Fruit fly (Drosophila melanogaster) whole organism, embryonic: ENCODE results near the gene CG8851.

Experiments used
- Bteb2 ChIP-seq: fragments of 200-800 bp; sonication (Bioruptor generic); optimal IDR thresholded peaks from 2 replicates; lab custom pipeline; 2016; ENCODE audit warnings: missing biosample characterization, missing genetic modification characterization
- CG10366 ChIP-seq: fragments of 200-800 bp; sonication (Bioruptor generic); IDR thresholded peaks from 2 replicates; pipeline ENCODE4 v1.3.6; 2022; ENCODE audit warnings: missing biosample characterization, missing genetic modification characterization
- CG11695 ChIP-seq: fragments of 200-800 bp; sonication (Bioruptor generic); IDR thresholded peaks from 3 replicates; pipeline ENCODE4 v1.3.6; 2022; ENCODE audit warnings: missing biosample characterization, missing genetic modification characterization
- CG13424 ChIP-seq: fragments of 200-800 bp; sonication (Bioruptor generic); optimal IDR thresholded peaks from 2 replicates; lab custom pipeline; 2019; ENCODE audit warnings: missing biosample characterization, mild to moderate bottlenecking, missing genetic modification characterization, moderate library complexity
- CG15479 ChIP-seq: fragments of 200-800 bp; sonication (Bioruptor generic); optimal IDR thresholded peaks from 3 replicates; lab custom pipeline; 2019; ENCODE audit warnings: missing biosample characterization, mild to moderate bottlenecking, missing genetic modification characterization, moderate library complexity
- CG18599 ChIP-seq: fragments of 200-800 bp; sonication (Bioruptor generic); optimal IDR thresholded peaks from 3 replicates; lab custom pipeline; 2017; ENCODE audit warnings: missing biosample characterization, missing genetic modification characterization, mild to moderate bottlenecking, moderate library complexity, missing genetic modification reagents
- CG2202 ChIP-seq: fragments of 200-800 bp; sonication (Bioruptor generic); optimal IDR thresholded peaks from 2 replicates; lab custom pipeline; 2018; ENCODE audit warnings: missing biosample characterization, mild to moderate bottlenecking, missing genetic modification characterization
- CG2678 ChIP-seq: fragments of 200-800 bp; sonication (Bioruptor generic); optimal IDR thresholded peaks from 3 replicates; lab custom pipeline; 2019; ENCODE audit warnings: missing biosample characterization, mild to moderate bottlenecking, missing genetic modification characterization, moderate library complexity
- CG3281 ChIP-seq: fragments of 200-800 bp; sonication (Bioruptor generic); optimal IDR thresholded peaks from 3 replicates; lab custom pipeline; 2017; ENCODE audit warnings: missing biosample characterization, mild to moderate bottlenecking, missing genetic modification characterization
- CG3726 ChIP-seq: fragments of 200-800 bp; sonication (Bioruptor generic); IDR thresholded peaks from 3 replicates; pipeline ENCODE4, ENCODE4 v1.3.6; 2022; ENCODE audit warnings: missing biosample characterization, missing genetic modification characterization
- CG5180 ChIP-seq: fragments of 200-800 bp; sonication (Bioruptor generic); optimal IDR thresholded peaks from 3 replicates; lab custom pipeline; 2017; ENCODE audit warnings: missing biosample characterization, missing genetic modification characterization, mild to moderate bottlenecking, moderate library complexity, missing genetic modification reagents
- CG6272 ChIP-seq: fragments of 200-800 bp; sonication (Bioruptor generic); IDR thresholded peaks from 2 replicates; pipeline ENCODE4 v1.3.6; 2022; ENCODE audit warnings: missing biosample characterization, missing genetic modification characterization
- CG6683 ChIP-seq: fragments of 200-800 bp; sonication (Bioruptor generic); optimal IDR thresholded peaks from 2 replicates; lab custom pipeline; 2017; ENCODE audit warnings: missing biosample characterization, mild to moderate bottlenecking, missing genetic modification characterization, missing genetic modification reagents
- CG7786 ChIP-seq: fragments of 200-800 bp; sonication (Bioruptor generic); optimal IDR thresholded peaks from 2 replicates; lab custom pipeline; 2016; ENCODE audit warnings: missing biosample characterization, missing genetic modification characterization
- CkIIα-i1 ChIP-seq: fragments of 200-800 bp; sonication (Bioruptor generic); IDR thresholded peaks from 2 replicates; pipeline ENCODE4 v1.3.6; 2022; ENCODE audit warnings: missing biosample characterization, missing genetic modification characterization
- D19B ChIP-seq: fragments of 200-800 bp; sonication (Bioruptor generic); optimal IDR thresholded peaks from 2 replicates; lab custom pipeline; 2017; ENCODE audit warnings: missing biosample characterization, mild to moderate bottlenecking, missing genetic modification characterization
- Dad ChIP-seq: fragments of 200-800 bp; sonication (Bioruptor generic); optimal IDR thresholded peaks from 3 replicates; lab custom pipeline; 2016; ENCODE audit warnings: missing biosample characterization, missing genetic modification characterization
- Dek ChIP-seq: fragments of 200-800 bp; sonication (Bioruptor generic); optimal IDR thresholded peaks from 3 replicates; lab custom pipeline; 2019; ENCODE audit warnings: missing biosample characterization, mild to moderate bottlenecking, missing genetic modification characterization, moderate library complexity
- Jarid2 ChIP-seq: fragments of 200-800 bp; sonication (Bioruptor generic); optimal IDR thresholded peaks from 3 replicates; lab custom pipeline; 2017; ENCODE audit warnings: mild to moderate bottlenecking, missing biosample characterization, missing genetic modification reagents, missing genetic modification characterization
- Lhr ChIP-seq: fragments of 200-800 bp; sonication (Bioruptor generic); optimal IDR thresholded peaks from 3 replicates; lab custom pipeline; 2017; ENCODE audit warnings: mild to moderate bottlenecking, missing biosample characterization, missing genetic modification reagents, missing genetic modification characterization
- Mrtf ChIP-seq: fragments of 200-800 bp; sonication (Bioruptor generic); IDR thresholded peaks from 3 replicates; pipeline ENCODE4 v1.3.6; 2022; ENCODE audit warnings: missing biosample characterization, missing genetic modification characterization
- NFAT ChIP-seq: fragments of 200-800 bp; sonication (Bioruptor generic); IDR thresholded peaks from 2 replicates; pipeline ENCODE4 v1.3.6; 2022; ENCODE audit warnings: missing biosample characterization, missing genetic modification characterization
- Oli ChIP-seq: fragments of 200-800 bp; sonication (Bioruptor generic); optimal IDR thresholded peaks from 2 replicates; lab custom pipeline; 2018; ENCODE audit warnings: missing biosample characterization, mild to moderate bottlenecking, missing genetic modification characterization, moderate library complexity
- Optix ChIP-seq: fragments of 200-800 bp; sonication (Bioruptor generic); IDR thresholded peaks from 3 replicates; pipeline ENCODE4 v1.3.6; 2022; ENCODE audit warnings: missing biosample characterization, missing genetic modification characterization
- Ravus ChIP-seq: fragments of 200-800 bp; sonication (Bioruptor generic); IDR thresholded peaks from 2 replicates; pipeline ENCODE4 v1.3.6; 2022; ENCODE audit warnings: missing biosample characterization, missing genetic modification characterization
- Stat92E ChIP-seq, 3 experiments: fragments of >200 bp in 2 of 3; fragments of 200-800 bp in 1 of 3; sonication (Bioruptor generic) in 1 of 3; optimal IDR thresholded peaks; 2 replicates each; lab custom pipeline; 2017 to 2019; ENCODE audit warnings: missing biosample characterization in 3 of 3, missing genetic modification characterization in 3 of 3, mild to moderate bottlenecking in 1 of 3, moderate library complexity in 1 of 3
- Trl ChIP-seq, 3 experiments: fragments of >200 bp in 2 of 3; fragments of 200-800 bp in 1 of 3; sonication (Bioruptor generic) in 1 of 3; optimal IDR thresholded peaks; 2 replicates in 1 of 3; 3 replicates in 2 of 3; lab custom pipeline; 2016 to 2017; ENCODE audit warnings: missing biosample characterization in 1 of 3, missing genetic modification characterization in 1 of 3
- YL-1 ChIP-seq: fragments of 200-800 bp; sonication (Bioruptor generic); optimal IDR thresholded peaks from 3 replicates; lab custom pipeline; 2017; ENCODE audit warnings: missing biosample characterization, mild to moderate bottlenecking, missing genetic modification characterization
- ac ChIP-seq: fragments of 200-800 bp; sonication (Bioruptor generic); optimal IDR thresholded peaks from 3 replicates; lab custom pipeline; 2017; ENCODE audit warnings: missing biosample characterization, mild to moderate bottlenecking, missing genetic modification characterization
- bsh ChIP-seq, 2 experiments: fragments of 200-800 bp; sonication (Bioruptor generic); optimal IDR thresholded peaks; 2 replicates each; lab custom pipeline; 2017 to 2018; ENCODE audit warnings: mild to moderate bottlenecking in 2 of 2, missing biosample characterization in 2 of 2, missing genetic modification characterization in 2 of 2, moderate library complexity in 1 of 2
- caup ChIP-seq: fragments of 200-800 bp; sonication (Bioruptor generic); optimal IDR thresholded peaks from 3 replicates; lab custom pipeline; 2017; ENCODE audit warnings: missing biosample characterization, mild to moderate bottlenecking, missing genetic modification characterization, moderate library complexity; ENCODE audit not compliant: severe bottlenecking
- crol ChIP-seq: fragments of 200-800 bp; sonication (Bioruptor generic); IDR thresholded peaks from 2 replicates; pipeline ENCODE4 v1.3.6; 2022; ENCODE audit warnings: missing biosample characterization, missing genetic modification characterization
- dati ChIP-seq: fragments of 200-800 bp; sonication (Bioruptor generic); IDR thresholded peaks from 2 replicates; pipeline ENCODE4 v1.3.6; 2022; ENCODE audit warnings: missing biosample characterization, missing genetic modification characterization
- dysf ChIP-seq: fragments of 200-800 bp; sonication (Bioruptor generic); IDR thresholded peaks from 3 replicates; pipeline ENCODE4 v1.3.6; 2022; ENCODE audit warnings: missing biosample characterization, missing genetic modification characterization
- emc ChIP-seq: fragments of 200-800 bp; sonication (Bioruptor generic); optimal IDR thresholded peaks from 2 replicates; lab custom pipeline; 2016; ENCODE audit warnings: missing biosample characterization, missing genetic modification characterization
- hbn ChIP-seq: fragments of 200-800 bp; sonication (Bioruptor generic); IDR thresholded peaks from 2 replicates; pipeline ENCODE4 v1.3.6; 2022; ENCODE audit warnings: missing biosample characterization, missing genetic modification characterization; ENCODE audit not compliant: partially characterized antibody
- hkb ChIP-seq, 2 experiments: fragments of 200-800 bp in 1 of 2; fragments of >200 bp in 1 of 2; sonication (Bioruptor generic) in 1 of 2; IDR thresholded peaks in 1 of 2; optimal IDR thresholded peaks in 1 of 2; 2 replicates each; pipeline versions ENCODE4 v1.3.6 to Lab custom; 2017 to 2022; ENCODE audit warnings: missing biosample characterization in 1 of 2, missing genetic modification characterization in 1 of 2
- ind ChIP-seq: fragments of 200-800 bp; sonication (Bioruptor generic); optimal IDR thresholded peaks from 3 replicates; lab custom pipeline; 2016; ENCODE audit warnings: missing biosample characterization, missing genetic modification characterization
- jigr1 ChIP-seq: fragments of 200-800 bp; sonication (Bioruptor generic); IDR thresholded peaks from 3 replicates; pipeline ENCODE4 v1.3.6; 2022; ENCODE audit warnings: missing biosample characterization, missing genetic modification characterization
- mirr ChIP-seq: fragments of 200-800 bp; sonication (Bioruptor generic); optimal IDR thresholded peaks from 3 replicates; lab custom pipeline; 2018; ENCODE audit warnings: missing biosample characterization, mild to moderate bottlenecking, missing genetic modification characterization
- oc ChIP-seq: fragments of 200-800 bp; sonication (Bioruptor generic); optimal IDR thresholded peaks from 2 replicates; lab custom pipeline; 2018; ENCODE audit warnings: missing biosample characterization, mild to moderate bottlenecking, missing genetic modification characterization, moderate library complexity
- psq ChIP-seq: fragments of 200-800 bp; sonication (Bioruptor generic); optimal IDR thresholded peaks from 2 replicates; lab custom pipeline; 2017; ENCODE audit warnings: missing biosample characterization, missing genetic modification characterization
- ssp ChIP-seq: fragments of 200-800 bp; sonication (Bioruptor generic); IDR thresholded peaks from 2 replicates; pipeline ENCODE4 v1.3.6; 2022; ENCODE audit warnings: missing biosample characterization, missing genetic modification characterization
- sug ChIP-seq: fragments of 200-800 bp; optimal IDR thresholded peaks from 2 replicates; lab custom pipeline; 2019; ENCODE audit warnings: missing biosample characterization, mild to moderate bottlenecking, missing genetic modification characterization, moderate library complexity
- tap ChIP-seq: fragments of 200-800 bp; optimal IDR thresholded peaks from 3 replicates; lab custom pipeline; 2019; ENCODE audit warnings: missing biosample characterization, mild to moderate bottlenecking, missing genetic modification characterization, moderate library complexity
- twi ChIP-seq: fragments of 200-800 bp; optimal IDR thresholded peaks from 2 replicates; lab custom pipeline; 2019; ENCODE audit warnings: missing biosample characterization, mild to moderate bottlenecking, missing genetic modification characterization, moderate library complexity
- vfl ChIP-seq: fragments of 200-800 bp; sonication (Bioruptor generic); optimal IDR thresholded peaks from 2 replicates; lab custom pipeline; 2016; ENCODE audit warnings: missing biosample characterization, missing genetic modification characterization
- vnd ChIP-seq: fragments of 200-800 bp; sonication (Bioruptor generic); IDR thresholded peaks from 3 replicates; pipeline ENCODE4 v1.3.6; 2022; ENCODE audit warnings: missing biosample characterization, missing genetic modification characterization; ENCODE audit not compliant: partially characterized antibody

CG8851 gene

DNA sequence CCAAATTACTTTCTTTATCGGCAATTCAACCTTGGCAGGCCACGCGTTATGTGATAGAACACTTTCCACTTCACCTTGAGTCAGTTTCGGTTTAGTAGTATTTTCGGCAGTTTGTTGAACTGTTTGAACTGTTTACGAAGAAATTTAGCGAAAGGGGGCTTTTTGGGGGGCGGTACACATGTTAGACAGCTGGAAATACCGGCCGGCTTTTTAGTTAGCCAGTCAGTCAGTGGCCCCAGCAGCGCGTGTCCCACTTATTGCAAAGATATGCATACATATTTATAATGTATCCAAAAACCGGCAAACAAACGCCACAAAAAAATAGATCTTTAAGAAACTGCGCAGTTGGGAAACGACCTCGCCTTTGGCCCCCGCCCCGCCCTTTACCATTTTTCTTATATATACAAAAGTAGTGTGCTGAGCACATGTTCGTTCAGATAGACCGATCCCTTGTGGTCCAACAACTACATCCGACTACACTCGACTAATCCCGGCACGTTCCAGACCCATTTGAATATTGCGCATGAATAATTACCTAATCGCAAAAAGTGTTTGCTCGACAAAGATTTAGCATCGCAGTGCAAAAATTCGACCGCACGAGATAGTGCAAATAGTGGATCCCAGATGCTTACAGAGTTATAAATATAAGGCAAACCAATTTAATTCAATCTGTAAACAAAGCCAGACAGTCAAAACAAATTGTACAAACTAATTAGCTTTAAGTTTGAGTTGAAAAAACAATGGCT, 39.6 kb upstream of the CG8851 start (continued):
- TF ChIP-seq Optix (GFP tag; lab: Robert Waterston, UW) (no peak), psq (GFP tag; lab: Kevin White, UChicago) (no peak), CG6683 (GFP tag; lab: Kevin White, UChicago) (no peak), YL-1 (no peak), vnd (no peak), Dad (GFP tag; lab: Kevin White, UChicago) (no peak), Trl (optimal IDR thresholded peaks at IDR 0.05; lab: Kevin White, UChicago) (no peak), Trl (GFP tag; optimal IDR thresholded peaks at IDR 0.05; lab: Kevin White, UChicago) (no peak), CG18599 (GFP tag; lab: Kevin White, UChicago) (peak; percentile 27), bsh (GFP tag; optimal IDR thresholded peaks at IDR 0.05; lab: Kevin White, UChicago) (no peak), CG15479 (no peak), Dek (no peak), CG2202 (tag; lab: Kevin White, UChicago) (no peak), CG6272 (GFP tag; lab: Robert Waterston, UW) (no peak), mirr (GFP tag; lab: Kevin White, UChicago) (peak; percentile 18), tap (no peak), Oli (tag; lab: Kevin White, UChicago) (no peak), vfl (GFP tag; lab: Kevin White, UChicago) (no peak), jigr1 (no peak), dati (GFP tag; lab: Robert Waterston, UW) (no peak), ac (GFP tag; lab: Kevin White, UChicago) (no peak), oc (tag; lab: Kevin White, UChicago) (no peak), hkb (optimal IDR thresholded peaks at IDR 0.05; lab: Kevin White, UChicago) (no peak), hkb (GFP tag; IDR thresholded peaks at IDR 0.05; lab: Robert Waterston, UW) (no peak), CG7786 (GFP tag; lab: Kevin White, UChicago) (no peak), D19B (GFP tag; lab: Kevin White, UChicago) (no peak), sug (tag; lab: Kevin White, UChicago) (peak; percentile 43), CG3281 (GFP tag; lab: Kevin White, UChicago) (no peak), Mrtf (GFP tag; lab: Robert Waterston, UW) (no peak), NFAT (GFP tag; lab: Robert Waterston, UW) (0 out of 2 replicates have a peak, but pooled peaks have one; percentile 14), Jarid2 (no peak), crol (peak; percentile 66; the same call in 1 of the 2 replicates), hbn (no peak), CG11695 (GFP tag; lab: Robert Waterston, UW) (no peak), emc (GFP tag; lab: Kevin White, UChicago) (no peak), CG2678 (tag; lab: Kevin White, UChicago) (no peak), CkIIα-i1 (GFP tag; lab: Robert Waterston, UW) (no peak), dysf (GFP tag; lab: Robert Waterston, UW) (no peak), CG3726 (GFP tag; lab: Robert Waterston, UW) (no peak), CG10366 (no peak), Stat92E (GFP tag; optimal IDR thresholded peaks at IDR 0.05; lab: Kevin White, UChicago) (no peak), ind (GFP tag; lab: Kevin White, UChicago) (no peak), twi (tag; lab: Kevin White, UChicago) (peak; percentile 86), Lhr (GFP tag; lab: Kevin White, UChicago) (no peak), Ravus (GFP tag; lab: Robert Waterston, UW) (no peak), CG13424 (tag; lab: Kevin White, UChicago) (no peak), ssp (GFP tag; lab: Robert Waterston, UW) (no peak), caup (GFP tag; lab: Kevin White, UChicago) (no peak), Bteb2 (GFP tag; lab: Kevin White, UChicago) (no peak), CG5180 (no peak)
